Worm (Caenorhabditis elegans) whole organism, L1 larva: ENCODE measurements around the gene gyg-1.
A peak's percentile ranks its signal among the peaks of the same experiment; 100 is the strongest.

Experiments used
- C04F5.9 ChIP-seq: sonication (generic microtip); optimal IDR thresholded peaks from 2 replicates; lab custom pipeline; 2016; ENCODE audit warnings: missing genetic modification characterization, missing compliant biosample characterization
- ceh-63 ChIP-seq: fragments of 200-800 bp; sonication (Bioruptor generic); optimal IDR thresholded peaks from 2 replicates; lab custom pipeline; 2018; ENCODE audit warnings: mild to moderate bottlenecking, missing genetic modification characterization, missing compliant biosample characterization
- dsc-1 ChIP-seq: sonication (generic microtip); optimal IDR thresholded peaks from 2 replicates; lab custom pipeline; 2016; ENCODE audit warnings: mild to moderate bottlenecking, missing genetic modification characterization, missing compliant biosample characterization
- egl-13 ChIP-seq: sonication (generic microtip); optimal IDR thresholded peaks from 2 replicates; lab custom pipeline; 2016; ENCODE audit warnings: missing genotype, missing genetic modification reagents, missing genetic modification characterization, missing compliant biosample characterization
- egl-27 ChIP-seq, 2 experiments: fragments of 150-350 bp in 1 of 2; sonication (generic microtip); optimal IDR thresholded peaks; 3 replicates each; lab custom pipeline; 2017 to 2018; ENCODE audit warnings: missing biosample characterization in 2 of 2, missing genetic modification characterization in 2 of 2, missing genetic modification reagents in 2 of 2
- elt-2 ChIP-seq: sonication (generic microtip); optimal IDR thresholded peaks from 2 replicates; lab custom pipeline; 2016; ENCODE audit warnings: missing genetic modification characterization, mild to moderate bottlenecking, inconsistent platforms, missing compliant biosample characterization, missing genetic modification reagents
- elt-3 ChIP-seq, 6 experiments: fragments of 150-350 bp in 1 of 6; sonication (generic microtip); optimal IDR thresholded peaks; 2 replicates each; lab custom pipeline; 2017 to 2018; ENCODE audit warnings: missing biosample characterization in 6 of 6, missing genetic modification characterization in 6 of 6, inconsistent platforms in 1 of 6
- ets-5 ChIP-seq: fragments of 200-800 bp; sonication (Bioruptor generic); IDR thresholded peaks from 2 replicates; pipeline ENCODE4 v1.3.6; 2022; ENCODE audit warnings: missing genetic modification characterization, missing compliant biosample characterization
- fkh-10 ChIP-seq: sonication (generic microtip); optimal IDR thresholded peaks from 2 replicates; lab custom pipeline; 2017; ENCODE audit warnings: missing biosample characterization, missing genetic modification reagents, missing genetic modification characterization
- fkh-8 ChIP-seq: sonication (generic microtip); optimal IDR thresholded peaks from 2 replicates; lab custom pipeline; 2016; ENCODE audit warnings: mild to moderate bottlenecking, missing genetic modification characterization, missing compliant biosample characterization
- hlh-17 ChIP-seq: fragments of 200-800 bp; sonication (Bioruptor generic); optimal IDR thresholded peaks from 2 replicates; lab custom pipeline; 2018; ENCODE audit warnings: missing genetic modification characterization, mild to moderate bottlenecking, missing compliant biosample characterization, moderate library complexity, borderline replicate concordance
- hlh-4 ChIP-seq: sonication (generic microtip); optimal IDR thresholded peaks from 2 replicates; lab custom pipeline; 2016; ENCODE audit warnings: mild to moderate bottlenecking, missing genetic modification characterization, missing compliant biosample characterization
- lin-13 ChIP-seq: fragments of 150-350 bp; optimal IDR thresholded peaks from 2 replicates; lab custom pipeline; 2014; ENCODE audit warnings: missing biosample characterization, missing genetic modification reagents, missing genetic modification characterization
- lin-14 ChIP-seq: fragments of 200-800 bp; sonication (Bioruptor generic); optimal IDR thresholded peaks from 2 replicates; lab custom pipeline; 2018; ENCODE audit warnings: mild to moderate bottlenecking, missing genetic modification characterization, moderate library complexity, missing compliant biosample characterization
- lin-35 ChIP-seq, 2 experiments: fragments of 150-350 bp; optimal IDR thresholded peaks; 2 replicates each; lab custom pipeline; 2014; ENCODE audit warnings: missing biosample characterization in 2 of 2, missing genetic modification characterization in 2 of 2, missing genetic modification reagents in 2 of 2
- lin-39 ChIP-seq: fragments of 150-350 bp; optimal IDR thresholded peaks from 2 replicates; lab custom pipeline; 2014; ENCODE audit warnings: missing biosample characterization, missing genetic modification reagents, missing genetic modification characterization
- lsy-2 ChIP-seq, 2 experiments: fragments of 150-350 bp; optimal IDR thresholded peaks; 2 replicates each; lab custom pipeline; 2014; ENCODE audit warnings: missing biosample characterization in 2 of 2, missing genetic modification characterization in 2 of 2
- mep-1 ChIP-seq: fragments of 150-350 bp; optimal IDR thresholded peaks from 2 replicates; lab custom pipeline; 2014; ENCODE audit warnings: missing biosample characterization, missing genetic modification characterization
- nhr-12 ChIP-seq: sonication (generic microtip); optimal IDR thresholded peaks from 2 replicates; lab custom pipeline; 2017; ENCODE audit warnings: missing biosample characterization, missing genetic modification characterization
- nhr-20 ChIP-seq: sonication (generic microtip); optimal IDR thresholded peaks from 2 replicates; lab custom pipeline; 2016; ENCODE audit warnings: mild to moderate bottlenecking, missing genetic modification characterization, missing compliant biosample characterization
- nhr-237 ChIP-seq: fragments of 150-350 bp; optimal IDR thresholded peaks from 2 replicates; lab custom pipeline; 2014; ENCODE audit warnings: missing biosample characterization, missing genetic modification characterization
- nhr-47 ChIP-seq: sonication (generic microtip); optimal IDR thresholded peaks from 2 replicates; lab custom pipeline; 2016; ENCODE audit warnings: mild to moderate bottlenecking, missing genetic modification characterization, moderate library complexity, missing compliant biosample characterization
- nhr-71 ChIP-seq: sonication (generic microtip); optimal IDR thresholded peaks from 2 replicates; lab custom pipeline; 2016; ENCODE audit warnings: mild to moderate bottlenecking, missing genetic modification characterization, moderate library complexity, missing compliant biosample characterization
- nhr-76 ChIP-seq: sonication (generic microtip); optimal IDR thresholded peaks from 2 replicates; lab custom pipeline; 2017; ENCODE audit warnings: missing biosample characterization, missing genetic modification characterization
- nhr-85 ChIP-seq: sonication (generic microtip); peaks from one replicate; lab custom pipeline; 2016; ENCODE audit warnings: missing genetic modification characterization, inconsistent platforms, missing compliant biosample characterization
- nhr-90 ChIP-seq: sonication (generic microtip); optimal IDR thresholded peaks from 2 replicates; lab custom pipeline; 2016; ENCODE audit warnings: mild to moderate bottlenecking, missing genetic modification characterization, missing compliant biosample characterization; ENCODE audit not compliant: poor library complexity
- pag-3 ChIP-seq: sonication (generic microtip); optimal IDR thresholded peaks from 2 replicates; lab custom pipeline; 2017; ENCODE audit warnings: missing genetic modification characterization, mild to moderate bottlenecking, missing compliant biosample characterization, antibody characterized with exemption, borderline replicate concordance; ENCODE audit not compliant: insufficient read depth
- pax-3 ChIP-seq: fragments of 200-800 bp; sonication (Bioruptor generic); optimal IDR thresholded peaks from 2 replicates; lab custom pipeline; 2018; ENCODE audit warnings: mild to moderate bottlenecking, missing genetic modification characterization, moderate library complexity, missing compliant biosample characterization
- pqm-1 ChIP-seq: sonication (generic microtip); optimal IDR thresholded peaks from 3 replicates; lab custom pipeline; 2017; ENCODE audit warnings: missing biosample characterization, missing genetic modification characterization
- sox-4 ChIP-seq: sonication (generic microtip); optimal IDR thresholded peaks from 2 replicates; lab custom pipeline; 2016; ENCODE audit warnings: missing genetic modification characterization, missing compliant biosample characterization
- tlp-1 ChIP-seq: fragments of 150-350 bp; optimal IDR thresholded peaks from 2 replicates; lab custom pipeline; 2014; ENCODE audit warnings: missing biosample characterization, missing genetic modification characterization
- unc-30 ChIP-seq: sonication (generic microtip); optimal IDR thresholded peaks from 2 replicates; lab custom pipeline; 2017; ENCODE audit warnings: missing biosample characterization, missing genetic modification characterization
- unc-98 ChIP-seq: fragments of 200-800 bp; sonication (Bioruptor generic); IDR thresholded peaks from 2 replicates; pipeline ENCODE4 v1.3.6; 2022; ENCODE audit warnings: missing genetic modification characterization, missing compliant biosample characterization
- xbp-1 ChIP-seq: sonication (generic microtip); optimal IDR thresholded peaks from 2 replicates; lab custom pipeline; 2016; ENCODE audit warnings: missing genetic modification characterization, missing compliant biosample characterization
- zag-1 ChIP-seq: fragments of 150-350 bp; optimal IDR thresholded peaks from 2 replicates; lab custom pipeline; 2014; ENCODE audit warnings: missing biosample characterization, missing genetic modification characterization
- zip-4 ChIP-seq: fragments of 200-800 bp; sonication (Bioruptor generic); optimal IDR thresholded peaks from 2 replicates; lab custom pipeline; 2018; ENCODE audit warnings: mild to moderate bottlenecking, missing genetic modification characterization, moderate library complexity, missing compliant biosample characterization

Gene gyg-1

DNA sequence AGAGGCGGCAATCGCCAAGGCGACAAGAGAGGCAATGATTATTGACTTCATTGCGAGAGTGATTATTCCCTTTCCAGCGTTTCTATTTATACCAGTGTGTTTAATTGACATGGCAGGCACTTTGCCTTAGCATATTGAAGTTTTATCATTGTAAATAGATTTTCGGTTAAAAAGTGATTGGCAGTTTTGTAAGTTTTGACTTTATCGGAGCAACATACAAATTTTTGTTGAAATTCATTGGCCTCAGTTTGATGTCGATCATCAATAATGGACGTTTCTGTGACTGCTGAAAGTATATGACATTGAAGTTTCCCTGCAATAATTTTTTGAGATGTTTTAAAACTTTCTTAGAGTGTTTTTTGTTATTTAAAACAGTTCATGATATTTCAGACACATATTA lies 35.1 kb downstream of the gyg-1 start, which contains the start of gene vit-3:
TSS of gene vit-3 (minus strand) at position 60 of the 400 bp plus-strand sequence.
- no peak for TF ChIP-seq pag-3 (tag; lab: Kevin White, UChicago)
- TF ChIP-seq lin-39 = no peak
- TF ChIP-seq nhr-12 (tag; lab: Kevin White, UChicago) = no peak
- no peak for TF ChIP-seq unc-30

DNA sequence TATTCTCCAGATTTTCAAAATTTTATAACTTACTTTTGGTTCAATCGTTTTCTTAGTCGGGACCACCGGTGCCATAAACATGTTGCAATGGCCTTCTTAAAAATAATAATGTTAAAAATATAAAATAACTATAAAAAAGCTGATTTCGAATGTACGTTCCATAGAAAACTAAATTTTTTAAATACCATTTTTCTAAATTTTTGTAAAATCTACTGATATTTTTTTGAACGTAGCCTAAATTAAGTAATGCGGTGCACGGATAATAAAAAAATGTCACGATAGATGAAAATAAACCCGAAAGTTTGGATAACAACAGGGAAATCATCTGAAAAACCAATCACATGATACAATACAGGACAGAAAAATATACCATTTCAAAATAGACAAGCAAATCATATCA lies 36.0 kb downstream of the gyg-1 start, which contains the start of gene T27A10.5:
TSS of gene T27A10.5 (minus strand) at position 101 of the 400 bp plus-strand sequence.
- no peak for TF ChIP-seq zip-4
- TF ChIP-seq elt-3 (tag; optimal IDR thresholded peaks at IDR 0.05; lab: Kevin White, UChicago) = no peak
- TF ChIP-seq hlh-4 (tag; lab: Kevin White, UChicago) = no peak
- TF ChIP-seq nhr-76 (tag; lab: Kevin White, UChicago) = no peak
- TF ChIP-seq ceh-63 (GFP tag; lab: Kevin White, UChicago) = no peak
- no peak for TF ChIP-seq nhr-237 (tag; lab: Kevin White, UChicago)
- TF ChIP-seq, all 84 proteins: peak for 0

- TF ChIP-seq lsy-2 (tag; optimal IDR thresholded peaks at IDR 0.05; lab: Kevin White, UChicago) = peak in 1 of 2 experiments; percentile 36
- peak in 3 of 6 experiments; percentile 13 to 63 (median 33) for TF ChIP-seq elt-3 (tag; optimal IDR thresholded peaks at IDR 0.05; lab: Kevin White, UChicago)
- no peak for TF ChIP-seq egl-13
- peak; percentile 87 for TF ChIP-seq pqm-1 (tag; lab: Kevin White, UChicago)
- peak in 1 of 2 experiments; percentile 35 for TF ChIP-seq lin-35 (GFP tag; optimal IDR thresholded peaks at IDR 0.05; lab: Kevin White, UChicago)
- TF ChIP-seq nhr-85 (tag; lab: Kevin White, UChicago) = no peak
- peak; percentile 98 for TF ChIP-seq elt-2
- peak; percentile 29 for TF ChIP-seq lin-14 (GFP tag; lab: Kevin White, UChicago)
- peak; percentile 10 for TF ChIP-seq nhr-71 (tag; lab: Kevin White, UChicago)
- TF ChIP-seq mep-1 (tag; lab: Kevin White, UChicago) = peak; percentile 6
- no peak for TF ChIP-seq pag-3 (tag; lab: Kevin White, UChicago)
- no peak for TF ChIP-seq C04F5.9 (tag; lab: Kevin White, UChicago)
- no peak for TF ChIP-seq nhr-237 (tag; lab: Kevin White, UChicago)
- peak; percentile 31 for TF ChIP-seq nhr-90
- peak; percentile 43 for TF ChIP-seq tlp-1 (tag; lab: Kevin White, UChicago)
Measured at ce11 chrX:3576239-3576638, 38.8 kb downstream of the gyg-1 start, which contains the start of gene ckc-1. Gene ckc-1, plus strand, starts transcription at chrX:3576606.

DNA sequence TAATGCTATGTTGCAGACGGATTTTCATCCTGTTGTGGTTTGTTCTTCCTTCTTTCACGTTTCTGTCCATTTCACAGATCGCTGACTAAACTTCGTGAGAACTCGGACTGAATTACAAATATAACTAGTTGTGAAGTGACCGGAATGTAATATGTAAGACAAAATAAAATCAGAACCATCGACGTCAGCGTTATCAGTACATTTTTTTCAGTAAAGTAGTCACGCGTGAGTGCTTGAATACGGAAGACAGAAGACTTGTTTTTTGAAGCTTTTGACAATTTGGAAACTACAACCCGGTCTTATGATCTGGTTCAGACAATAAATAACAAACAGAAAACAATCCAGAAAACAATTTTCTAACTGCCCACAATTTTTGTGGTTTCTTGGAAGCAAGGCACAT lies 44.4 kb downstream of the gyg-1 start:
- TF ChIP-seq nhr-71 (tag; lab: Kevin White, UChicago) (peak; percentile 53), zip-4 (no peak), fkh-10 (GFP tag; lab: Kevin White, UChicago) (peak; percentile 5), hlh-17 (GFP tag; lab: Kevin White, UChicago) (no peak), nhr-47 (tag; lab: Kevin White, UChicago) (peak; percentile 32), fkh-8 (peak; percentile 75), nhr-20 (tag; lab: Kevin White, UChicago) (peak; percentile 7), egl-27 (tag; optimal IDR thresholded peaks at IDR 0.05; lab: Kevin White, UChicago) (no peak), xbp-1 (no peak), unc-98 (GFP tag; lab: Robert Waterston, UW) (no peak), lin-14 (GFP tag; lab: Kevin White, UChicago) (peak; percentile 11)

ce11 chrX:3583436-3583835 lies 46.0 kb downstream of the gyg-1 start:
- TF ChIP-seq pax-3 (tag; lab: Kevin White, UChicago) (peak; percentile 7), dsc-1 (tag; lab: Kevin White, UChicago) (peak; percentile 93), ets-5 (GFP tag; lab: Robert Waterston, UW) (no peak), egl-13 (peak; percentile 3), fkh-8 (peak; percentile 81), sox-4 (tag; lab: Kevin White, UChicago) (peak; percentile 44), nhr-47 (tag; lab: Kevin White, UChicago) (peak; percentile 25), zag-1 (no peak), ceh-63 (GFP tag; lab: Kevin White, UChicago) (no peak), lin-13 (GFP tag; lab: Kevin White, UChicago) (no peak), nhr-71 (tag; lab: Kevin White, UChicago) (peak; percentile 28)
